Worm (Caenorhabditis elegans) whole organism, late embryonic: ENCODE measurements around the gene F53B3.6.

Source experiments
- ama-1 ChIP-seq: fragments of 150-350 bp; optimal IDR thresholded peaks from 2 replicates; lab custom pipeline; 2014
- ceh-19 ChIP-seq: fragments of 200-800 bp; sonication (Bioruptor generic); optimal IDR thresholded peaks from 2 replicates; lab custom pipeline; 2018; ENCODE audit warnings: mild to moderate bottlenecking, missing genetic modification characterization, missing compliant biosample characterization
- ceh-30 ChIP-seq: fragments of 150-350 bp; optimal IDR thresholded peaks from 2 replicates; lab custom pipeline; 2014; ENCODE audit warnings: missing biosample characterization, missing genetic modification characterization
- ceh-48 ChIP-seq: sonication (generic microtip); optimal IDR thresholded peaks from 2 replicates; lab custom pipeline; 2016; ENCODE audit warnings: missing genetic modification characterization, inconsistent platforms, missing compliant biosample characterization
- dmd-4 ChIP-seq: sonication (generic microtip); optimal IDR thresholded peaks from 2 replicates; lab custom pipeline; 2016; ENCODE audit warnings: borderline replicate concordance, missing genetic modification characterization, missing compliant biosample characterization
- fax-1 ChIP-seq: sonication (generic microtip); optimal IDR thresholded peaks from 2 replicates; lab custom pipeline; 2016; ENCODE audit warnings: missing genotype, missing genetic modification characterization, missing compliant biosample characterization
- gmeb-2 ChIP-seq: sonication (generic microtip); optimal IDR thresholded peaks from 2 replicates; lab custom pipeline; 2016; ENCODE audit warnings: missing genetic modification characterization, inconsistent platforms, missing compliant biosample characterization
- nhr-11 ChIP-seq: fragments of 150-350 bp; optimal IDR thresholded peaks from 2 replicates; lab custom pipeline; 2014; ENCODE audit warnings: missing biosample characterization, missing genetic modification characterization
- pha-2 ChIP-seq: sonication (generic microtip); optimal IDR thresholded peaks from 2 replicates; lab custom pipeline; 2017; ENCODE audit warnings: mild to moderate bottlenecking, missing genetic modification characterization, missing compliant biosample characterization
- ref-2 ChIP-seq: sonication (generic microtip); optimal IDR thresholded peaks from 2 replicates; lab custom pipeline; 2016; ENCODE audit warnings: missing genetic modification characterization, missing compliant biosample characterization
- sox-2 ChIP-seq: fragments of 200-800 bp; sonication (Bioruptor generic); IDR thresholded peaks from 2 replicates; pipeline ENCODE4 v1.3.6; 2022; ENCODE audit warnings: missing genetic modification reagents, missing genetic modification characterization, missing compliant biosample characterization
- unc-55 ChIP-seq: sonication (generic microtip); optimal IDR thresholded peaks from 2 replicates; lab custom pipeline; 2017; ENCODE audit warnings: missing biosample characterization, missing genetic modification reagents, missing genetic modification characterization

DNA sequence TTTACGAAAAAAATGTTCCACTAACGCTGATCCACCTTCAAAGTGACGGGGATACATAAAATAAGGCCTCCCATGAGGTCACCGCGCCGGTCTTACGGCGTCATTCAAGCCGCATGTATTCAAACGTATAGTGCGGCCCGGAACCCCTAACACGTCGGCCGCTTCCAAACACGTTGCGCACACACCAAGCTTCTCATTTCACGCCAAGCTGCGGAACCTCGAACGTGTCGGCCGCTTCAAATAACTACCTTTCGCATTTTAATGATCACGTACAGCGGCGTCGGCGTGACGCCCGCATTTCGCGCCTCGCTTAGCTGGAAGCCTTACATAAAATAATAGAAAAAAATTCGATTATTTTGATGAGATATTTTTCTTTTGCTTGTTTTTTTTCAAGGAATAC lies 20.5 kb upstream of the F53B3.6 start:
- TF ChIP-seq unc-55 (GFP tag; lab: Kevin White, UChicago) = no peak
- TF ChIP-seq nhr-11 (tag; lab: Kevin White, UChicago) = no peak
- no peak for TF ChIP-seq pha-2 (tag; lab: Kevin White, UChicago)
- no peak for TF ChIP-seq ama-1 (lab: Kevin White, UChicago)
- TF ChIP-seq sox-2 (GFP tag; lab: Robert Waterston, UW) = no peak
- no peak for TF ChIP-seq ceh-30 (tag; lab: Kevin White, UChicago)
- TF ChIP-seq ceh-48 (tag; lab: Kevin White, UChicago) = no peak
- TF ChIP-seq fax-1 (tag; lab: Kevin White, UChicago) = no peak
- TF ChIP-seq gmeb-2 (tag; lab: Kevin White, UChicago) = no peak
- TF ChIP-seq dmd-4 = no peak
- TF ChIP-seq ref-2 = no peak
- TF ChIP-seq ceh-19 (GFP tag; lab: Kevin White, UChicago) = no peak
